Fruit fly (Drosophila melanogaster): ENCODE results near the gene Lectin-galC1.

Gene Lectin-galC1

DNA sequence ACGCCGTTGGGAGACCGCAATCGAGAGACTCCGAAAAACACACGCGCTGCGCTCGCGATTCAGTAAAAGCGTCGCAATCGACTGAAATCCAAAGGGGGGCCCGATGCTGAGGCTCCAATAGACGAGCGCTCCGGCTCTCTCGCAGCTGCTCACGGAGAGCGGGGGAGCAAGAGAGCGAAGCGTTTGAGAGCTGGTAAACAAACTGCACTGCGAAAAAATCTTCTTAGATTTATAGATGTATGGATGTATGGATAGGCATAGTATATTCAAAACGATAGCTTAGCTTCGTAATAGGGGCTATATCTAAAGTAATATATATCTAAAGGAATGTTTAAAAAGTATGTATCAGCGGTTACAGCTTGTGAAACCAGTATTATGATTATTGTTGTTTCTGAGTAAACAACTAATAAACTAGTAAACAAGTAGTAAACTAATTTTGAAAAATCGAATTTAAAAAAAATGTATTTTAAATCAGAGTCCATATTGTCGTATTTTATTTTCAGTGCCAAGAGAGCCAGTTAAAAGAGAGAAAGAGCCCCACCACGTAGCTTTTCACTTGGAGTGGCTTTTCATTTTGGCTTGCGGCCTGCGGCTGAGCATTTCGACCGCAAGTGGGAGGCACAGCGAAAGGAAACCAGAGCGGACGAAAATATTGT lies 6.3 kb downstream of the Lectin-galC1 start, which contains the start of the genes Alp12 and CG13085 (continued):
- TF ChIP-seq CG7271 (tag; optimal IDR thresholded peaks at IDR 0.05), result peak; percentile 66
- peak; percentile 99 for TF ChIP-seq row (GFP tag; IDR thresholded peaks at IDR 0.05)
- peak; percentile 91 for TF ChIP-seq CG4854 (GFP tag; optimal IDR thresholded peaks at IDR 0.05)
- peak; percentile 0 for TF ChIP-seq gfzf (GFP tag; optimal IDR thresholded peaks at IDR 0.05)
- TF ChIP-seq CG1602 (GFP tag; optimal IDR thresholded peaks at IDR 0.05), result peak; percentile 97
- peak; percentile 97 for TF ChIP-seq CG9817 (tag; optimal IDR thresholded peaks at IDR 0.05)
- TF ChIP-seq CG12299 (tag; optimal IDR thresholded peaks at IDR 0.05), result peak; percentile 98
- peak; percentile 94 for TF ChIP-seq Abd-B (GFP tag; optimal IDR thresholded peaks at IDR 0.05)
- peak; percentile 94 for TF ChIP-seq rib (GFP tag; IDR thresholded peaks at IDR 0.05)
- TF ChIP-seq CG14965 (GFP tag; optimal IDR thresholded peaks at IDR 0.05; ENCODE audit: borderline replicate concordance), result peak; percentile 57
- peak; percentile 92 for TF ChIP-seq disco-r (GFP tag; optimal IDR thresholded peaks at IDR 0.05)
- TF ChIP-seq tin (GFP tag; optimal IDR thresholded peaks at IDR 0.05), result peak; percentile 96
- TF ChIP-seq bab2 (GFP tag; optimal IDR thresholded peaks at IDR 0.05), result peak; percentile 94
- TF ChIP-seq CrebB (tag; optimal IDR thresholded peaks at IDR 0.05), result peak; percentile 96
- peak; percentile 92 for TF ChIP-seq H15 (GFP tag; IDR thresholded peaks at IDR 0.05)
- TF ChIP-seq exex (tag; optimal IDR thresholded peaks at IDR 0.05), result peak; percentile 92
- TF ChIP-seq CG2712 (tag; optimal IDR thresholded peaks at IDR 0.05), result peak; percentile 99
- peak; percentile 78 for TF ChIP-seq grn (GFP tag; optimal IDR thresholded peaks at IDR 0.05)
- peak; percentile 94 to 99 for TF ChIP-seq Hr51 (GFP tag; optimal IDR thresholded peaks at IDR 0.05)
- no peak for TF ChIP-seq vnd (GFP tag; IDR thresholded peaks at IDR 0.05; ENCODE audit: partially characterized antibody)
- TF ChIP-seq Nf-YC (tag; optimal IDR thresholded peaks at IDR 0.05), result peak; percentile 95
- peak; percentile 41; the same call in 1 of the 2 replicates for TF ChIP-seq dati (GFP tag; IDR thresholded peaks at IDR 0.05)
- TF ChIP-seq Sry-β (GFP tag; optimal IDR thresholded peaks at IDR 0.05), result peak; percentile 67
- TF ChIP-seq CG6683 (GFP tag; optimal IDR thresholded peaks at IDR 0.05), result peak; percentile 98
- peak; percentile 98 for TF ChIP-seq YL-1 (GFP tag; optimal IDR thresholded peaks at IDR 0.05)
- no peak for TF ChIP-seq Tbp (GFP tag; optimal IDR thresholded peaks at IDR 0.05)
- TF ChIP-seq slou (GFP tag; optimal IDR thresholded peaks at IDR 0.05), result peak; percentile 94
- no peak for TF ChIP-seq ato (GFP tag; IDR thresholded peaks at IDR 0.05; ENCODE audit: partially characterized antibody)
- TF ChIP-seq MTF-1 (GFP tag; optimal IDR thresholded peaks at IDR 0.05; ENCODE audit: borderline replicate concordance), result peak; percentile 83
- TF ChIP-seq CG11504 (tag; optimal IDR thresholded peaks at IDR 0.05), result peak; percentile 97
- peak; percentile 89 for TF ChIP-seq CG17612 (GFP tag; IDR thresholded peaks at IDR 0.05)
- TF ChIP-seq CG12769 (tag; optimal IDR thresholded peaks at IDR 0.05), result peak; percentile 86
- TF ChIP-seq Hsf (GFP tag; optimal IDR thresholded peaks at IDR 0.05), result peak; percentile 98
- TF ChIP-seq odd (GFP tag; optimal IDR thresholded peaks at IDR 0.05), result peak; percentile 99
- peak; percentile 92 for TF ChIP-seq vfl (GFP tag; optimal IDR thresholded peaks at IDR 0.05)
- TF ChIP-seq da (GFP tag; optimal IDR thresholded peaks at IDR 0.05), result peak; percentile 80
- TF ChIP-seq dan (GFP tag; IDR thresholded peaks at IDR 0.05), result no peak
- peak; percentile 97 for TF ChIP-seq Med (GFP tag)
- peak; percentile 83 for TF ChIP-seq CG1603 (tag; optimal IDR thresholded peaks at IDR 0.05)
- peak; percentile 96 for TF ChIP-seq E2f1 (GFP tag; IDR thresholded peaks at IDR 0.05)
- peak; percentile 97 for TF ChIP-seq CG14710 (tag; optimal IDR thresholded peaks at IDR 0.05)
- TF ChIP-seq CG12942 (GFP tag; optimal IDR thresholded peaks at IDR 0.05), result peak; percentile 95
- peak; percentile 44; the same call in 1 of the 2 replicates for TF ChIP-seq unc-4 (GFP tag; IDR thresholded peaks at IDR 0.05; ENCODE audit: partially characterized antibody)
- peak; percentile 89 for TF ChIP-seq ase (GFP tag; IDR thresholded peaks at IDR 0.05)
- TF ChIP-seq Gug (GFP tag; IDR thresholded peaks at IDR 0.05), result peak; percentile 91
- peak; percentile 88 for TF ChIP-seq Ravus (GFP tag; IDR thresholded peaks at IDR 0.05)
- TF ChIP-seq Hand (GFP tag; optimal IDR thresholded peaks at IDR 0.05), result peak; percentile 99
- peak; percentile 54 to 84 for TF ChIP-seq insv (GFP tag; optimal IDR thresholded peaks at IDR 0.05)
- TF ChIP-seq fd3F (GFP tag; optimal IDR thresholded peaks at IDR 0.05), result peak; percentile 97

Data from whole organism, embryonic.